Worm (Caenorhabditis elegans) whole organism, late embryonic: ENCODE measurements around the gene F09E10.5.

Experiments used
- F13H6.1 ChIP-seq: sonication (generic microtip); optimal IDR thresholded peaks from 2 replicates; lab custom pipeline; 2016; ENCODE audit warnings: missing genetic modification characterization, missing compliant biosample characterization
- ahr-1 ChIP-seq: sonication (generic microtip); optimal IDR thresholded peaks from 2 replicates; lab custom pipeline; 2016; ENCODE audit warnings: missing genetic modification characterization, missing compliant biosample characterization
- ama-1 ChIP-seq: fragments of 150-350 bp; optimal IDR thresholded peaks from 2 replicates; lab custom pipeline; 2014
- ceh-14 ChIP-seq: sonication (generic microtip); optimal IDR thresholded peaks from 2 replicates; lab custom pipeline; 2016; ENCODE audit warnings: missing genotype, missing genetic modification characterization, missing compliant biosample characterization
- ceh-18 ChIP-seq: sonication (generic microtip); optimal IDR thresholded peaks from 2 replicates; lab custom pipeline; 2016; ENCODE audit warnings: missing genetic modification characterization, missing compliant biosample characterization
- ceh-2 ChIP-seq: sonication (generic microtip); optimal IDR thresholded peaks from 2 replicates; lab custom pipeline; 2016; ENCODE audit warnings: missing genotype, missing genetic modification characterization, missing compliant biosample characterization
- ceh-22 ChIP-seq: sonication (generic microtip); optimal IDR thresholded peaks from 2 replicates; lab custom pipeline; 2017; ENCODE audit warnings: missing biosample characterization, missing genetic modification characterization
- ceh-24 ChIP-seq: sonication (generic microtip); optimal IDR thresholded peaks from 2 replicates; lab custom pipeline; 2016; ENCODE audit warnings: mild to moderate bottlenecking, missing genetic modification characterization, missing compliant biosample characterization
- ceh-31 ChIP-seq: sonication (generic microtip); optimal IDR thresholded peaks from 2 replicates; lab custom pipeline; 2016; ENCODE audit warnings: missing genetic modification characterization, missing compliant biosample characterization
- ceh-34 ChIP-seq: sonication (generic microtip); optimal IDR thresholded peaks from 2 replicates; lab custom pipeline; 2016; ENCODE audit warnings: mild to moderate bottlenecking, missing genetic modification characterization, missing compliant biosample characterization
- ceh-48 ChIP-seq: sonication (generic microtip); optimal IDR thresholded peaks from 2 replicates; lab custom pipeline; 2016; ENCODE audit warnings: missing genetic modification characterization, inconsistent platforms, missing compliant biosample characterization
- ceh-6 ChIP-seq: fragments of 200-800 bp; sonication (Bioruptor generic); optimal IDR thresholded peaks from 2 replicates; lab custom pipeline; 2018; ENCODE audit warnings: mild to moderate bottlenecking, missing genetic modification characterization, missing compliant biosample characterization
- che-1 ChIP-seq: sonication (generic microtip); optimal IDR thresholded peaks from 2 replicates; lab custom pipeline; 2016; ENCODE audit warnings: mild to moderate bottlenecking, missing genetic modification characterization, missing compliant biosample characterization
- dmd-4 ChIP-seq: sonication (generic microtip); optimal IDR thresholded peaks from 2 replicates; lab custom pipeline; 2016; ENCODE audit warnings: borderline replicate concordance, missing genetic modification characterization, missing compliant biosample characterization
- dve-1 ChIP-seq: sonication (generic microtip); optimal IDR thresholded peaks from 2 replicates; lab custom pipeline; 2017; ENCODE audit warnings: antibody characterized with exemption, mild to moderate bottlenecking, missing genetic modification characterization, missing compliant biosample characterization
- eyg-1 ChIP-seq: sonication (generic microtip); optimal IDR thresholded peaks from 2 replicates; lab custom pipeline; 2016; ENCODE audit warnings: missing genotype, missing genetic modification characterization, missing compliant biosample characterization
- fkh-10 ChIP-seq: fragments of 150-350 bp; optimal IDR thresholded peaks from 2 replicates; lab custom pipeline; 2014; ENCODE audit warnings: missing biosample characterization, missing genetic modification reagents, missing genetic modification characterization
- hlh-13 ChIP-seq: fragments of 200-800 bp; sonication (Bioruptor generic); optimal IDR thresholded peaks from 2 replicates; lab custom pipeline; 2018; ENCODE audit warnings: mild to moderate bottlenecking, missing genetic modification characterization, missing compliant biosample characterization
- hlh-15 ChIP-seq: sonication (generic microtip); optimal IDR thresholded peaks from 2 replicates; lab custom pipeline; 2016; ENCODE audit warnings: missing genetic modification characterization, missing compliant biosample characterization
- hlh-6 ChIP-seq: sonication (generic microtip); optimal IDR thresholded peaks from 2 replicates; lab custom pipeline; 2016; ENCODE audit warnings: missing genotype, missing genetic modification characterization, missing compliant biosample characterization
- hlh-8 ChIP-seq: sonication (generic microtip); optimal IDR thresholded peaks from 2 replicates; lab custom pipeline; 2016; ENCODE audit warnings: missing genotype, missing genetic modification characterization, missing compliant biosample characterization
- lim-6 ChIP-seq: sonication (generic microtip); optimal IDR thresholded peaks from 2 replicates; lab custom pipeline; 2016; ENCODE audit warnings: missing genetic modification characterization, missing compliant biosample characterization
- lin-11 ChIP-seq: fragments of 200-800 bp; sonication (Bioruptor generic); optimal IDR thresholded peaks from 2 replicates; lab custom pipeline; 2018; ENCODE audit warnings: mild to moderate bottlenecking, missing genetic modification characterization, missing compliant biosample characterization
- madf-2 ChIP-seq: sonication (generic microtip); optimal IDR thresholded peaks from 2 replicates; lab custom pipeline; 2017; ENCODE audit warnings: missing genetic modification characterization, missing compliant biosample characterization
- mec-3 ChIP-seq: sonication (generic microtip); optimal IDR thresholded peaks from 2 replicates; lab custom pipeline; 2016; ENCODE audit warnings: borderline replicate concordance, missing genetic modification characterization, missing compliant biosample characterization
- nfya-1 ChIP-seq: sonication (generic microtip); optimal IDR thresholded peaks from 2 replicates; lab custom pipeline; 2017; ENCODE audit warnings: missing genetic modification characterization, mild to moderate bottlenecking, missing compliant biosample characterization, antibody characterized with exemption, moderate library complexity
- npax-4 ChIP-seq: sonication (generic microtip); optimal IDR thresholded peaks from 2 replicates; lab custom pipeline; 2016; ENCODE audit warnings: missing genetic modification characterization, missing compliant biosample characterization
- odd-2 ChIP-seq: sonication (generic microtip); optimal IDR thresholded peaks from 2 replicates; lab custom pipeline; 2017; ENCODE audit warnings: antibody characterized with exemption, mild to moderate bottlenecking, missing genetic modification characterization, missing compliant biosample characterization
- pag-3 ChIP-seq: sonication (generic microtip); optimal IDR thresholded peaks from 2 replicates; lab custom pipeline; 2016; ENCODE audit warnings: missing compliant biosample characterization, missing genetic modification characterization, borderline replicate concordance
- pat-9 ChIP-seq: fragments of 200-800 bp; sonication (Bioruptor generic); optimal IDR thresholded peaks from 2 replicates; lab custom pipeline; 2018; ENCODE audit warnings: mild to moderate bottlenecking, missing genetic modification characterization, moderate library complexity, missing compliant biosample characterization
- pax-1 ChIP-seq: fragments of 150-350 bp; optimal IDR thresholded peaks from 2 replicates; lab custom pipeline; 2014; ENCODE audit warnings: missing biosample characterization, missing genetic modification characterization
- pros-1 ChIP-seq: fragments of 150-350 bp; optimal IDR thresholded peaks from 2 replicates; lab custom pipeline; 2014; ENCODE audit warnings: missing biosample characterization, missing genetic modification reagents, missing genetic modification characterization
- ref-2 ChIP-seq: sonication (generic microtip); optimal IDR thresholded peaks from 2 replicates; lab custom pipeline; 2016; ENCODE audit warnings: missing genetic modification characterization, missing compliant biosample characterization
- rnt-1 ChIP-seq: sonication (generic microtip); optimal IDR thresholded peaks from 2 replicates; lab custom pipeline; 2016; ENCODE audit warnings: missing genetic modification characterization, missing compliant biosample characterization
- sdc-2 ChIP-seq: sonication (generic microtip); optimal IDR thresholded peaks from 2 replicates; lab custom pipeline; 2016; ENCODE audit warnings: missing genotype, missing genetic modification characterization, missing compliant biosample characterization
- tbx-2 ChIP-seq: sonication (generic microtip); optimal IDR thresholded peaks from 2 replicates; lab custom pipeline; 2016; ENCODE audit warnings: missing genetic modification characterization, missing compliant biosample characterization
- ttx-3 ChIP-seq: sonication (generic microtip); optimal IDR thresholded peaks from 2 replicates; lab custom pipeline; 2016; ENCODE audit warnings: missing genetic modification reagents, missing genetic modification characterization, missing compliant biosample characterization
- unc-3 ChIP-seq, 2 experiments: fragments of 200-800 bp in 1 of 2; sonication (Bioruptor generic) in 1 of 2; sonication (generic microtip) in 1 of 2; conservative IDR thresholded peaks in 1 of 2; optimal IDR thresholded peaks in 1 of 2; 2 replicates each; pipeline versions ENCODE4 v1.3.6 to Lab custom; 2016 to 2022; ENCODE audit warnings: missing compliant biosample characterization in 2 of 2, missing genetic modification characterization in 2 of 2, missing genetic modification reagents in 1 of 2
- unc-42 ChIP-seq: sonication (generic microtip); optimal IDR thresholded peaks from 2 replicates; lab custom pipeline; 2016; ENCODE audit warnings: missing genotype, missing genetic modification characterization, missing compliant biosample characterization
- unc-55 ChIP-seq: sonication (generic microtip); optimal IDR thresholded peaks from 2 replicates; lab custom pipeline; 2017; ENCODE audit warnings: missing biosample characterization, missing genetic modification reagents, missing genetic modification characterization
- unc-86 ChIP-seq: sonication (generic microtip); optimal IDR thresholded peaks from 2 replicates; lab custom pipeline; 2016; ENCODE audit warnings: missing genetic modification characterization, missing compliant biosample characterization
- zip-5 ChIP-seq: sonication (generic microtip); optimal IDR thresholded peaks from 2 replicates; lab custom pipeline; 2016; ENCODE audit warnings: missing genetic modification characterization, missing compliant biosample characterization

Gene F09E10.5

ce11 chrX:1499499-1499898, 5.3 kb upstream of the F09E10.5 start:
- TF ChIP-seq pros-1 (tag; lab: Kevin White, UChicago) (no peak), ceh-22 (tag; lab: Kevin White, UChicago) (no peak), pat-9 (tag; lab: Kevin White, UChicago) (no peak), dmd-4 (tag; lab: Kevin White, UChicago) (no peak), pag-3 (no peak), unc-3 (GFP tag; conservative IDR thresholded peaks at IDR 0.05; lab: Robert Waterston, UW) (no peak), unc-3 (tag; optimal IDR thresholded peaks at IDR 0.05; lab: Kevin White, UChicago) (no peak), rnt-1 (tag; lab: Kevin White, UChicago) (no peak), ceh-2 (no peak), pax-1 (tag; lab: Kevin White, UChicago) (no peak), ceh-24 (tag; lab: Kevin White, UChicago) (no peak), fkh-10 (GFP tag; lab: Kevin White, UChicago) (no peak), npax-4 (tag; lab: Kevin White, UChicago) (no peak), madf-2 (tag; lab: Kevin White, UChicago) (no peak), che-1 (tag; lab: Kevin White, UChicago) (no peak)
- TF ChIP-seq, all 69 proteins: peak for 0

ce11 chrX:1497581-1497980, 3.4 kb upstream of the F09E10.5 start, which contains the start of gene F09E10.6:
TSS of gene F09E10.6 (minus strand) at chrX:1497681.
- TF ChIP-seq hlh-15 (tag; lab: Kevin White, UChicago) (no peak), rnt-1 (tag; lab: Kevin White, UChicago) (no peak), pax-1 (tag; lab: Kevin White, UChicago) (no peak), unc-86 (no peak), pag-3 (no peak), ceh-24 (tag; lab: Kevin White, UChicago) (no peak), ref-2 (no peak), hlh-8 (tag; lab: Kevin White, UChicago) (no peak), ceh-31 (tag; lab: Kevin White, UChicago) (no peak), ttx-3 (tag; lab: Kevin White, UChicago) (no peak), che-1 (tag; lab: Kevin White, UChicago) (no peak), dve-1 (no peak), eyg-1 (no peak), mec-3 (tag; lab: Kevin White, UChicago) (no peak), odd-2 (no peak), F13H6.1 (no peak), tbx-2 (tag; lab: Kevin White, UChicago) (no peak), lim-6 (tag; lab: Kevin White, UChicago) (no peak), nfya-1 (tag; lab: Kevin White, UChicago) (no peak), ama-1 (no peak)

ce11 chrX:1495980-1496379, 1.8 kb upstream of the F09E10.5 start:
- TF ChIP-seq madf-2 (tag; lab: Kevin White, UChicago) (no peak), dve-1 (peak; percentile 65)

- peak; percentile 95 for TF ChIP-seq sdc-2
- no peak for TF ChIP-seq ceh-6 (GFP tag; lab: Kevin White, UChicago)
Measured at ce11 chrX:1492174-1492573, 2.0 kb downstream of the F09E10.5 start.

ce11 chrX:1491036-1491435, 3.1 kb downstream of the F09E10.5 start:
- TF ChIP-seq rnt-1 (tag; lab: Kevin White, UChicago) (no peak), ceh-48 (tag; lab: Kevin White, UChicago) (no peak), che-1 (tag; lab: Kevin White, UChicago) (no peak), hlh-6 (no peak), ahr-1 (no peak), unc-42 (no peak), dve-1 (no peak), zip-5 (no peak), nfya-1 (tag; lab: Kevin White, UChicago) (no peak), ceh-14 (tag; lab: Kevin White, UChicago) (no peak), unc-55 (GFP tag; lab: Kevin White, UChicago) (no peak), hlh-13 (no peak), ceh-34 (tag; lab: Kevin White, UChicago) (no peak), ceh-18 (no peak), pat-9 (tag; lab: Kevin White, UChicago) (no peak), lin-11 (tag; lab: Kevin White, UChicago) (no peak), tbx-2 (tag; lab: Kevin White, UChicago) (no peak)
- TF ChIP-seq, all 69 proteins: peak for 0
